Fruit fly (Drosophila melanogaster): ENCODE measurements around the gene Arr2.
A peak's percentile ranks its signal among the peaks of the same experiment; 100 is the strongest.

The Arr2 gene

dm6 chr3L:8675029-8675544, 26.4 kb upstream of the Arr2 start (continued):
- TF ChIP-seq schlank (tag; optimal IDR thresholded peaks at IDR 0.05) (peak; percentile 7), sisA (GFP tag; IDR thresholded peaks at IDR 0.05) (no peak), CG7372 (GFP tag; IDR thresholded peaks at IDR 0.05) (no peak), da (GFP tag; optimal IDR thresholded peaks at IDR 0.05) (no peak), pum (GFP tag; optimal IDR thresholded peaks at IDR 0.05) (no peak), Hsf (GFP tag; optimal IDR thresholded peaks at IDR 0.05) (no peak), BtbVII (GFP tag; optimal IDR thresholded peaks at IDR 0.05) (no peak), pros (GFP tag; optimal IDR thresholded peaks at IDR 0.05) (no peak), Asciz (GFP tag; optimal IDR thresholded peaks at IDR 0.05) (no peak), ap (GFP tag; IDR thresholded peaks at IDR 0.05) (no peak), insv (GFP tag; optimal IDR thresholded peaks at IDR 0.05) (no peak), CG34376 (GFP tag; optimal IDR thresholded peaks at IDR 0.05) (no peak), CG10274 (GFP tag; optimal IDR thresholded peaks at IDR 0.05) (no peak), ind (GFP tag; optimal IDR thresholded peaks at IDR 0.05) (no peak), sob (GFP tag; IDR thresholded peaks at IDR 0.05) (no peak), rib (GFP tag; IDR thresholded peaks at IDR 0.05) (no peak), jumu (GFP tag; optimal IDR thresholded peaks at IDR 0.05) (no peak), Gug (GFP tag; IDR thresholded peaks at IDR 0.05) (no peak), CG18764 (GFP tag; optimal IDR thresholded peaks at IDR 0.05) (no peak), NFAT (GFP tag; IDR thresholded peaks at IDR 0.05) (no peak; the same call in 1 of the 2 replicates), CG14441 (GFP tag; IDR thresholded peaks at IDR 0.05) (0 out of 2 replicates have a peak, but pooled peaks have one; percentile 18), Dp (GFP tag; optimal IDR thresholded peaks at IDR 0.05) (no peak), slou (GFP tag; optimal IDR thresholded peaks at IDR 0.05) (no peak), Elba2 (GFP tag; optimal IDR thresholded peaks at IDR 0.05) (no peak), CG17186 (GFP tag; optimal IDR thresholded peaks at IDR 0.05) (no peak), D19A (tag; optimal IDR thresholded peaks at IDR 0.05) (no peak), ftz-f1 (GFP tag; optimal IDR thresholded peaks at IDR 0.05) (peak; percentile 68), Dfd (GFP tag; optimal IDR thresholded peaks at IDR 0.05) (no peak), usp (GFP tag; optimal IDR thresholded peaks at IDR 0.05) (no peak), CG33557 (GFP tag; optimal IDR thresholded peaks at IDR 0.05) (no peak), CG7271 (tag; optimal IDR thresholded peaks at IDR 0.05) (no peak), CG14014 (GFP tag; IDR thresholded peaks at IDR 0.05) (peak; percentile 9; the same call in 1 of the 2 replicates), CTCF (GFP tag; optimal IDR thresholded peaks at IDR 0.05) (no peak), ash1 (GFP tag; optimal IDR thresholded peaks at IDR 0.05) (no peak), bcd (GFP tag; optimal IDR thresholded peaks at IDR 0.05) (no peak), Pdp1 (GFP tag; optimal IDR thresholded peaks at IDR 0.05) (no peak), HLH4C (GFP tag; IDR thresholded peaks at IDR 0.05; ENCODE audit: partially characterized antibody) (no peak), CG10431 (GFP tag; optimal IDR thresholded peaks at IDR 0.05) (no peak), zfh1 (GFP tag; IDR thresholded peaks at IDR 0.05) (no peak), H15 (GFP tag; IDR thresholded peaks at IDR 0.05) (no peak), CG15514 (GFP tag; optimal IDR thresholded peaks at IDR 0.05) (no peak), CG12744 (GFP tag; optimal IDR thresholded peaks at IDR 0.05) (no peak), Lhr (GFP tag; optimal IDR thresholded peaks at IDR 0.05) (no peak), h (optimal IDR thresholded peaks at IDR 0.05) (no peak), Sry-δ (GFP tag; optimal IDR thresholded peaks at IDR 0.05) (no peak), CG18476 (GFP tag; optimal IDR thresholded peaks at IDR 0.05) (no peak), CG4854 (GFP tag; optimal IDR thresholded peaks at IDR 0.05) (no peak), grn (GFP tag; optimal IDR thresholded peaks at IDR 0.05) (no peak), tll (GFP tag; optimal IDR thresholded peaks at IDR 0.05) (no peak), CG11085 (GFP tag; IDR thresholded peaks at IDR 0.05) (no peak), CG34422 (GFP tag; IDR thresholded peaks at IDR 0.05) (no peak), CG3065 (GFP tag; optimal IDR thresholded peaks at IDR 0.05) (no peak), dysf (GFP tag; IDR thresholded peaks at IDR 0.05) (no peak)

Measured in whole organism, embryonic.